Worm (Caenorhabditis elegans): ENCODE data around the gene slrp-1.

DNA sequence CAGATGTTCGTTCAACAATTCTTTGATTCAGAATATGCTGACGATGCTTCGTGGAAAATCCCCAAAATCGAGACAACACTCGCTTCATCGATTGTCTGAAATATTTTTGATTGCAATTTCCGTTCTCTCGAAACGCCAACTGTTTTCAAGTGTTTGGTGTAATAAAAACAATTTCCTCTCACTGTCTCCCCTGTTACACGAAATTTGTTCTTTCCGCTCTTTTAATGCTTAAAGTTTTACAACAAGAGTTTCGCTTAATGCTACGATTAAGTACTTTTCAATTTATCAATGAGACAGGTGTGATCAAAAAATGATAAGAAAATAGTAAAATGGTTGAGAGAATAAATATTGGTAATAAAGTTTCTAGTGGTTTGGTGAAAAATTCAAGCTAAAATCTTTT lies 9.4 kb upstream of the slrp-1 start, which contains the start of gene C56A3.6:
- TF ChIP-seq unc-62 (GFP tag; optimal IDR thresholded peaks at IDR 0.05) (no peak), rec-8 (tag; optimal IDR thresholded peaks at IDR 0.05) (no peak), nhr-80 (tag; optimal IDR thresholded peaks at IDR 0.05) (no peak), dpl-1 (GFP tag; optimal IDR thresholded peaks at IDR 0.05) (no peak), madf-8 (GFP tag; conservative IDR thresholded peaks at IDR 0.05) (no peak), ztf-28 (GFP tag; IDR thresholded peaks at IDR 0.05) (no peak), bed-2 (GFP tag; IDR thresholded peaks at IDR 0.05) (no peak), hmg-1.2 (GFP tag; IDR thresholded peaks at IDR 0.05) (no peak), F49E8.2 (tag; optimal IDR thresholded peaks at IDR 0.05; ENCODE audit: insufficient read depth) (no peak), K11D2.4 (GFP tag; IDR thresholded peaks at IDR 0.05) (no peak)

Data from whole organism, young adult.